Worm (Caenorhabditis elegans) whole organism, L1 larva: ENCODE results near the gene plg-1.

ENCODE experiments used
- C04F5.9 ChIP-seq: sonication (generic microtip); optimal IDR thresholded peaks from 2 replicates; lab custom pipeline; 2016; ENCODE audit warnings: missing genetic modification characterization, missing compliant biosample characterization
- C16A3.4 ChIP-seq: fragments of 150-350 bp; optimal IDR thresholded peaks from 2 replicates; lab custom pipeline; 2014; ENCODE audit warnings: missing biosample characterization, missing genetic modification characterization
- C34B4.2 ChIP-seq: sonication (generic microtip); optimal IDR thresholded peaks from 2 replicates; lab custom pipeline; 2017; ENCODE audit warnings: mild to moderate bottlenecking, missing genetic modification characterization, missing compliant biosample characterization
- F16B12.6 ChIP-seq: fragments of 150-350 bp; optimal IDR thresholded peaks from 2 replicates; lab custom pipeline; 2014; ENCODE audit warnings: missing biosample characterization, missing genetic modification characterization
- Y116A8C.19 ChIP-seq: sonication (generic microtip); optimal IDR thresholded peaks from 2 replicates; lab custom pipeline; 2016; ENCODE audit warnings: missing compliant biosample characterization, missing genetic modification characterization, borderline replicate concordance
- aly-2 ChIP-seq: fragments of 150-350 bp; optimal IDR thresholded peaks from 2 replicates; lab custom pipeline; 2014; ENCODE audit warnings: missing biosample characterization, missing genetic modification characterization
- ceh-63 ChIP-seq: fragments of 200-800 bp; sonication (Bioruptor generic); optimal IDR thresholded peaks from 2 replicates; lab custom pipeline; 2018; ENCODE audit warnings: mild to moderate bottlenecking, missing genetic modification characterization, missing compliant biosample characterization
- ceh-8 ChIP-seq: fragments of 200-800 bp; sonication (Bioruptor generic); optimal IDR thresholded peaks from 2 replicates; lab custom pipeline; 2018; ENCODE audit warnings: mild to moderate bottlenecking, missing genetic modification characterization, moderate library complexity, missing compliant biosample characterization
- ces-1 ChIP-seq: fragments of 150-350 bp; optimal IDR thresholded peaks from 2 replicates; lab custom pipeline; 2014; ENCODE audit warnings: missing biosample characterization, missing genetic modification reagents, missing genetic modification characterization
- egl-13 ChIP-seq: sonication (generic microtip); optimal IDR thresholded peaks from 2 replicates; lab custom pipeline; 2016; ENCODE audit warnings: missing genotype, missing genetic modification reagents, missing genetic modification characterization, missing compliant biosample characterization
- egl-27 ChIP-seq, 2 experiments: fragments of 150-350 bp in 1 of 2; sonication (generic microtip); optimal IDR thresholded peaks; 3 replicates each; lab custom pipeline; 2017 to 2018; ENCODE audit warnings: missing biosample characterization in 2 of 2, missing genetic modification characterization in 2 of 2, missing genetic modification reagents in 2 of 2
- elt-2 ChIP-seq: sonication (generic microtip); optimal IDR thresholded peaks from 2 replicates; lab custom pipeline; 2016; ENCODE audit warnings: missing genetic modification characterization, mild to moderate bottlenecking, inconsistent platforms, missing compliant biosample characterization, missing genetic modification reagents
- elt-3 ChIP-seq, 6 experiments: fragments of 150-350 bp in 1 of 6; sonication (generic microtip); optimal IDR thresholded peaks; 2 replicates each; lab custom pipeline; 2017 to 2018; ENCODE audit warnings: missing biosample characterization in 6 of 6, missing genetic modification characterization in 6 of 6, inconsistent platforms in 1 of 6
- fkh-10 ChIP-seq: sonication (generic microtip); optimal IDR thresholded peaks from 2 replicates; lab custom pipeline; 2017; ENCODE audit warnings: missing biosample characterization, missing genetic modification reagents, missing genetic modification characterization
- fkh-4 ChIP-seq: sonication (generic microtip); optimal IDR thresholded peaks from 2 replicates; lab custom pipeline; 2016; ENCODE audit warnings: missing compliant biosample characterization, missing genetic modification characterization, borderline replicate concordance
- fkh-8 ChIP-seq: sonication (generic microtip); optimal IDR thresholded peaks from 2 replicates; lab custom pipeline; 2016; ENCODE audit warnings: mild to moderate bottlenecking, missing genetic modification characterization, missing compliant biosample characterization
- fos-1 ChIP-seq: fragments of 150-350 bp; optimal IDR thresholded peaks from 2 replicates; lab custom pipeline; 2014; ENCODE audit warnings: missing biosample characterization, missing genetic modification characterization
- grh-1 ChIP-seq: fragments of 200-800 bp; sonication (Bioruptor generic); IDR thresholded peaks from 2 replicates; pipeline ENCODE4 v1.3.6; 2022; ENCODE audit warnings: missing genetic modification reagents, missing genetic modification characterization, missing compliant biosample characterization
- hlh-4 ChIP-seq: sonication (generic microtip); optimal IDR thresholded peaks from 2 replicates; lab custom pipeline; 2016; ENCODE audit warnings: mild to moderate bottlenecking, missing genetic modification characterization, missing compliant biosample characterization
- hpl-2 ChIP-seq: fragments of 150-350 bp; optimal IDR thresholded peaks from 2 replicates; lab custom pipeline; 2014; ENCODE audit warnings: missing biosample characterization, missing genetic modification reagents, missing genetic modification characterization
- jun-1 ChIP-seq: fragments of 150-350 bp; optimal IDR thresholded peaks from 2 replicates; lab custom pipeline; 2014; ENCODE audit warnings: missing biosample characterization, missing genetic modification reagents, missing genetic modification characterization
- lin-13 ChIP-seq: fragments of 150-350 bp; optimal IDR thresholded peaks from 2 replicates; lab custom pipeline; 2014; ENCODE audit warnings: missing biosample characterization, missing genetic modification reagents, missing genetic modification characterization
- lin-14 ChIP-seq: fragments of 200-800 bp; sonication (Bioruptor generic); optimal IDR thresholded peaks from 2 replicates; lab custom pipeline; 2018; ENCODE audit warnings: mild to moderate bottlenecking, missing genetic modification characterization, moderate library complexity, missing compliant biosample characterization
- lin-35 ChIP-seq, 2 experiments: fragments of 150-350 bp; optimal IDR thresholded peaks; 2 replicates each; lab custom pipeline; 2014; ENCODE audit warnings: missing biosample characterization in 2 of 2, missing genetic modification characterization in 2 of 2, missing genetic modification reagents in 2 of 2
- lin-39 ChIP-seq: fragments of 150-350 bp; optimal IDR thresholded peaks from 2 replicates; lab custom pipeline; 2014; ENCODE audit warnings: missing biosample characterization, missing genetic modification reagents, missing genetic modification characterization
- lsy-2 ChIP-seq, 2 experiments: fragments of 150-350 bp; optimal IDR thresholded peaks; 2 replicates each; lab custom pipeline; 2014; ENCODE audit warnings: missing biosample characterization in 2 of 2, missing genetic modification characterization in 2 of 2
- mab-9 ChIP-seq: fragments of 200-800 bp; sonication (Bioruptor generic); IDR thresholded peaks from 2 replicates; pipeline ENCODE4 v1.3.6; 2022; ENCODE audit warnings: missing genetic modification reagents, missing genetic modification characterization, missing compliant biosample characterization
- mep-1 ChIP-seq: fragments of 150-350 bp; optimal IDR thresholded peaks from 2 replicates; lab custom pipeline; 2014; ENCODE audit warnings: missing biosample characterization, missing genetic modification characterization
- nhr-12 ChIP-seq: sonication (generic microtip); optimal IDR thresholded peaks from 2 replicates; lab custom pipeline; 2017; ENCODE audit warnings: missing biosample characterization, missing genetic modification characterization
- nhr-20 ChIP-seq: sonication (generic microtip); optimal IDR thresholded peaks from 2 replicates; lab custom pipeline; 2016; ENCODE audit warnings: mild to moderate bottlenecking, missing genetic modification characterization, missing compliant biosample characterization
- nhr-28 ChIP-seq: fragments of 150-350 bp; optimal IDR thresholded peaks from 2 replicates; lab custom pipeline; 2014; ENCODE audit warnings: missing biosample characterization, missing genetic modification characterization
- nhr-47 ChIP-seq: sonication (generic microtip); optimal IDR thresholded peaks from 2 replicates; lab custom pipeline; 2016; ENCODE audit warnings: mild to moderate bottlenecking, missing genetic modification characterization, moderate library complexity, missing compliant biosample characterization
- nhr-71 ChIP-seq: sonication (generic microtip); optimal IDR thresholded peaks from 2 replicates; lab custom pipeline; 2016; ENCODE audit warnings: mild to moderate bottlenecking, missing genetic modification characterization, moderate library complexity, missing compliant biosample characterization
- nhr-76 ChIP-seq: sonication (generic microtip); optimal IDR thresholded peaks from 2 replicates; lab custom pipeline; 2017; ENCODE audit warnings: missing biosample characterization, missing genetic modification characterization
- nhr-77 ChIP-seq: fragments of 150-350 bp; optimal IDR thresholded peaks from 2 replicates; lab custom pipeline; 2014; ENCODE audit warnings: missing biosample characterization, missing genetic modification characterization
- nhr-85 ChIP-seq: sonication (generic microtip); peaks from one replicate; lab custom pipeline; 2016; ENCODE audit warnings: missing genetic modification characterization, inconsistent platforms, missing compliant biosample characterization
- nhr-90 ChIP-seq: sonication (generic microtip); optimal IDR thresholded peaks from 2 replicates; lab custom pipeline; 2016; ENCODE audit warnings: mild to moderate bottlenecking, missing genetic modification characterization, missing compliant biosample characterization; ENCODE audit not compliant: poor library complexity
- pqm-1 ChIP-seq: sonication (generic microtip); optimal IDR thresholded peaks from 3 replicates; lab custom pipeline; 2017; ENCODE audit warnings: missing biosample characterization, missing genetic modification characterization
- rnt-1 ChIP-seq: sonication (generic microtip); optimal IDR thresholded peaks from 2 replicates; lab custom pipeline; 2016; ENCODE audit warnings: mild to moderate bottlenecking, missing genetic modification characterization, moderate library complexity, missing compliant biosample characterization
- skn-1 ChIP-seq: fragments of 150-350 bp; optimal IDR thresholded peaks from 2 replicates; lab custom pipeline; 2014; ENCODE audit warnings: missing biosample characterization, missing genetic modification characterization
- sptf-1 ChIP-seq: fragments of 150-350 bp; optimal IDR thresholded peaks from 2 replicates; lab custom pipeline; 2014; ENCODE audit warnings: missing biosample characterization, missing genetic modification characterization
- sup-37 ChIP-seq: fragments of 200-800 bp; sonication (Bioruptor generic); optimal IDR thresholded peaks from 2 replicates; lab custom pipeline; 2018; ENCODE audit warnings: mild to moderate bottlenecking, missing genetic modification characterization, missing compliant biosample characterization
- tbx-2 ChIP-seq: sonication (generic microtip); optimal IDR thresholded peaks from 2 replicates; lab custom pipeline; 2016; ENCODE audit warnings: missing genetic modification characterization, missing compliant biosample characterization
- unc-130 ChIP-seq: fragments of 150-350 bp; optimal IDR thresholded peaks from 2 replicates; lab custom pipeline; 2017; ENCODE audit warnings: missing biosample characterization, missing genetic modification characterization, inconsistent platforms
- unc-62 ChIP-seq: fragments of 150-350 bp; optimal IDR thresholded peaks from 2 replicates; lab custom pipeline; 2014; ENCODE audit warnings: missing biosample characterization, missing genetic modification reagents, missing genetic modification characterization
- unc-86 ChIP-seq: sonication (generic microtip); optimal IDR thresholded peaks from 2 replicates; lab custom pipeline; 2016; ENCODE audit warnings: missing genetic modification characterization, missing compliant biosample characterization
- unc-98 ChIP-seq: fragments of 200-800 bp; sonication (Bioruptor generic); IDR thresholded peaks from 2 replicates; pipeline ENCODE4 v1.3.6; 2022; ENCODE audit warnings: missing genetic modification characterization, missing compliant biosample characterization
- vab-15 ChIP-seq: sonication (generic microtip); optimal IDR thresholded peaks from 2 replicates; lab custom pipeline; 2017; ENCODE audit warnings: missing genotype, mild to moderate bottlenecking, missing genetic modification characterization, missing compliant biosample characterization
- zag-1 ChIP-seq: fragments of 150-350 bp; optimal IDR thresholded peaks from 2 replicates; lab custom pipeline; 2014; ENCODE audit warnings: missing biosample characterization, missing genetic modification characterization
- ztf-11 ChIP-seq, 2 experiments: sonication (generic microtip); optimal IDR thresholded peaks; 2 replicates each; lab custom pipeline; 2016 to 2017; ENCODE audit warnings: missing genetic modification characterization in 2 of 2, missing biosample characterization in 1 of 2, missing compliant biosample characterization in 1 of 2

plg-1 gene

ce11 chrIII:8887184-8887801 is 35.2 kb downstream of the plg-1 start, which contains the start of gene famh-136 (continued):
- TF ChIP-seq grh-1 (no peak; the same call in 1 of the 2 replicates), nhr-85 (tag; lab: Kevin White, UChicago) (peak; percentile 89), nhr-28 (tag; lab: Kevin White, UChicago) (no peak), ceh-8 (GFP tag; lab: Kevin White, UChicago) (no peak), hlh-4 (tag; lab: Kevin White, UChicago) (no peak), hpl-2 (peak; percentile 56), vab-15 (tag; lab: Kevin White, UChicago) (no peak), nhr-77 (tag; lab: Kevin White, UChicago) (peak; percentile 85), nhr-12 (tag; lab: Kevin White, UChicago) (no peak), lin-39 (tag; lab: Kevin White, UChicago) (peak; percentile 50), nhr-71 (tag; lab: Kevin White, UChicago) (peak; percentile 92), C04F5.9 (tag; lab: Kevin White, UChicago) (peak; percentile 93), mep-1 (tag; lab: Kevin White, UChicago) (peak; percentile 97), F16B12.6 (peak; percentile 61), fkh-4 (peak; percentile 8), lsy-2 (tag; optimal IDR thresholded peaks at IDR 0.05; lab: Kevin White, UChicago) (peak; percentile 90 to 94), fos-1 (peak; percentile 43), elt-3 (tag; optimal IDR thresholded peaks at IDR 0.05; lab: Kevin White, UChicago) (peak in 2 of 6 experiments; percentile 84 to 88), fkh-8 (tag; lab: Kevin White, UChicago) (peak; percentile 83), zag-1 (tag; lab: Kevin White, UChicago) (no peak), unc-98 (GFP tag; lab: Robert Waterston, UW) (no peak), nhr-90 (peak; percentile 90), mab-9 (peak; percentile 39; the same call in 1 of the 2 replicates), nhr-47 (tag; lab: Kevin White, UChicago) (peak; percentile 90), skn-1 (tag; lab: Kevin White, UChicago) (peak; percentile 74), sup-37 (GFP tag; lab: Kevin White, UChicago) (peak; percentile 25), C16A3.4 (tag; lab: Kevin White, UChicago) (peak; percentile 88), pqm-1 (tag; lab: Kevin White, UChicago) (no peak), Y116A8C.19 (no peak), nhr-76 (tag; lab: Kevin White, UChicago) (no peak), tbx-2 (tag; lab: Kevin White, UChicago) (peak; percentile 88), C34B4.2 (tag; lab: Kevin White, UChicago) (no peak), rnt-1 (peak; percentile 91), elt-2 (tag; lab: Kevin White, UChicago) (peak; percentile 64), lin-35 (GFP tag; optimal IDR thresholded peaks at IDR 0.05; lab: Kevin White, UChicago) (peak; percentile 81 to 92), unc-130 (tag; lab: Kevin White, UChicago) (peak; percentile 94)

DNA sequence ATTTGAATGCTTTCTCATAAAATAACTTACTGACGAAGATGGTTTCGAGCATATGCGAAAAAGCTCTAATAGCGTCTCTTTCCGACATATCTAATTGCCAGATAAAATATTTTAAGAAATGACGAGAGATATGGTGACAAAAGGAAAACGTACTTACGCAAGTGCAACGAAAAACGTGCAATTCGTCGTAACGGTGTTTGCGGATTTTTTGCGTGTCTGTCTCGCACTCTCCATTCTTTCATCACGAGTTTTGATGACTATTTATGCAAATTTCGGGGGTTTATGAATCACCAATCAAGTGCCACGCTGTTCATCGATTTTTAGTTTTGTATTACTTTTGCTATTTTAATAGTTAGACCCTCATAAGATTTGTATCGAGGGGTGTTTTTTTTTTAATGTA is 36.9 kb downstream of the plg-1 start, which contains the start of gene ZK637.14:
Gene ZK637.14 (minus strand): TSS at position 201 of the 400 bp plus-strand sequence.
- peak; percentile 3 for TF ChIP-seq ceh-8 (GFP tag; lab: Kevin White, UChicago)
- no peak for TF ChIP-seq fkh-10 (GFP tag; lab: Kevin White, UChicago)
- TF ChIP-seq nhr-85 (tag; lab: Kevin White, UChicago): no peak
- no peak for TF ChIP-seq egl-27 (tag; optimal IDR thresholded peaks at IDR 0.05; lab: Kevin White, UChicago)
- TF ChIP-seq elt-3 (tag; optimal IDR thresholded peaks at IDR 0.05; lab: Kevin White, UChicago): peak in 1 of 6 experiments; percentile 6
- no peak for TF ChIP-seq ztf-11 (tag; optimal IDR thresholded peaks at IDR 0.05; lab: Kevin White, UChicago)
- TF ChIP-seq lin-35 (GFP tag; optimal IDR thresholded peaks at IDR 0.05; lab: Kevin White, UChicago): peak; percentile 61 to 74
- no peak for TF ChIP-seq unc-62
- peak; percentile 32 for TF ChIP-seq unc-86 (tag; lab: Kevin White, UChicago)
- no peak for TF ChIP-seq ces-1 (GFP tag; lab: Kevin White, UChicago)
- peak; percentile 67 for TF ChIP-seq nhr-71 (tag; lab: Kevin White, UChicago)
- TF ChIP-seq zag-1 (tag; lab: Kevin White, UChicago): no peak
- TF ChIP-seq egl-13 (tag; lab: Kevin White, UChicago): peak; percentile 30
- TF ChIP-seq jun-1 (tag; lab: Kevin White, UChicago): peak; percentile 48
- no peak for TF ChIP-seq lin-39 (tag; lab: Kevin White, UChicago)
- peak; percentile 87 for TF ChIP-seq mep-1 (tag; lab: Kevin White, UChicago)
- TF ChIP-seq aly-2: no peak
- TF ChIP-seq hlh-4 (tag; lab: Kevin White, UChicago): no peak
- no peak for TF ChIP-seq lin-14 (GFP tag; lab: Kevin White, UChicago)
- TF ChIP-seq lin-13: no peak
- no peak for TF ChIP-seq sptf-1
- TF ChIP-seq ceh-63 (GFP tag; lab: Kevin White, UChicago): no peak
- peak; percentile 55 for TF ChIP-seq nhr-20
- no peak for TF ChIP-seq Y116A8C.19
- TF ChIP-seq skn-1 (tag; lab: Kevin White, UChicago): peak; percentile 89
- TF ChIP-seq mab-9: no peak
- peak; percentile 91 for TF ChIP-seq F16B12.6
